Fruit fly (Drosophila melanogaster) whole organism, embryonic: ENCODE results near the gene CG34301.
A peak's percentile ranks its signal among the peaks of the same experiment; 100 is the strongest.

Experiments used
- Abd-B ChIP-seq: fragments of 200-800 bp; sonication (Bioruptor generic); optimal IDR thresholded peaks from 2 replicates; lab custom pipeline; 2018; ENCODE audit warnings: missing biosample characterization, mild to moderate bottlenecking, missing genetic modification characterization, moderate library complexity
- C15 ChIP-seq: fragments of 200-800 bp; sonication (Bioruptor generic); IDR thresholded peaks from 3 replicates; pipeline ENCODE4 v1.3.6; 2022; ENCODE audit warnings: missing biosample characterization, missing genetic modification characterization
- CG10654 ChIP-seq: fragments of 200-800 bp; sonication (Bioruptor generic); optimal IDR thresholded peaks from 2 replicates; lab custom pipeline; 2016; ENCODE audit warnings: missing biosample characterization, missing genetic modification characterization
- CG11247 ChIP-seq: fragments of 200-800 bp; sonication (Bioruptor generic); IDR thresholded peaks from 2 replicates; pipeline ENCODE4 v1.3.6; 2022; ENCODE audit warnings: missing biosample characterization, missing genetic modification characterization
- CG11560 ChIP-seq: fragments of 200-800 bp; sonication (Bioruptor generic); IDR thresholded peaks from 3 replicates; pipeline ENCODE4 v1.3.6; 2022; ENCODE audit warnings: missing biosample characterization, missing genetic modification characterization
- CG12071 ChIP-seq: fragments of 200-800 bp; sonication (Bioruptor generic); optimal IDR thresholded peaks from 3 replicates; lab custom pipeline; 2018; ENCODE audit warnings: missing biosample characterization, mild to moderate bottlenecking, missing genetic modification characterization
- CG12104 ChIP-seq: fragments of 200-800 bp; sonication (Bioruptor generic); optimal IDR thresholded peaks from 3 replicates; lab custom pipeline; 2016; ENCODE audit warnings: missing biosample characterization, missing genetic modification characterization
- CG1233 ChIP-seq: fragments of 200-800 bp; sonication (Bioruptor generic); optimal IDR thresholded peaks from 4 replicates; lab custom pipeline; 2018; ENCODE audit warnings: missing biosample characterization, mild to moderate bottlenecking, missing genetic modification characterization
- CG12744 ChIP-seq: fragments of 200-800 bp; sonication (Bioruptor generic); optimal IDR thresholded peaks from 2 replicates; lab custom pipeline; 2016; ENCODE audit warnings: missing biosample characterization, missing genetic modification characterization
- CG13123 ChIP-seq: fragments of 200-800 bp; sonication (Bioruptor generic); optimal IDR thresholded peaks from 2 replicates; lab custom pipeline; 2016; ENCODE audit warnings: missing biosample characterization, missing genetic modification characterization
- CG17186 ChIP-seq: fragments of 200-800 bp; sonication (Bioruptor generic); optimal IDR thresholded peaks from 3 replicates; lab custom pipeline; 2017; ENCODE audit warnings: missing biosample characterization, missing genetic modification reagents, missing genetic modification characterization
- CG17802 ChIP-seq: fragments of 200-800 bp; sonication (Bioruptor generic); optimal IDR thresholded peaks from 2 replicates; lab custom pipeline; 2018; ENCODE audit warnings: missing biosample characterization, mild to moderate bottlenecking, missing genetic modification characterization, moderate library complexity
- CG2116 ChIP-seq: fragments of 200-800 bp; sonication (Bioruptor generic); optimal IDR thresholded peaks from 3 replicates; lab custom pipeline; 2018; ENCODE audit warnings: missing biosample characterization, mild to moderate bottlenecking, missing genetic modification characterization
- CG2199 ChIP-seq: fragments of 200-800 bp; sonication (Bioruptor generic); IDR thresholded peaks from 3 replicates; pipeline ENCODE4 v1.3.6; 2022; ENCODE audit warnings: missing biosample characterization, missing genetic modification characterization
- CG2678 ChIP-seq: fragments of 200-800 bp; sonication (Bioruptor generic); optimal IDR thresholded peaks from 3 replicates; lab custom pipeline; 2019; ENCODE audit warnings: missing biosample characterization, mild to moderate bottlenecking, missing genetic modification characterization, moderate library complexity
- CG33213 ChIP-seq: fragments of 200-800 bp; sonication (Bioruptor generic); optimal IDR thresholded peaks from 3 replicates; lab custom pipeline; 2016; ENCODE audit warnings: missing biosample characterization, missing genetic modification characterization
- CG4854 ChIP-seq: fragments of 200-800 bp; sonication (Bioruptor generic); optimal IDR thresholded peaks from 2 replicates; lab custom pipeline; 2016; ENCODE audit warnings: missing biosample characterization, missing genetic modification characterization, inconsistent platforms
- CG6175 ChIP-seq: fragments of 200-800 bp; sonication (Bioruptor generic); IDR thresholded peaks from 3 replicates; pipeline ENCODE4 v1.3.6; 2022; ENCODE audit warnings: missing biosample characterization, missing genetic modification characterization
- CG6765 ChIP-seq: fragments of 200-800 bp; sonication (Bioruptor generic); optimal IDR thresholded peaks from 3 replicates; lab custom pipeline; 2017; ENCODE audit warnings: missing biosample characterization, mild to moderate bottlenecking, missing genetic modification characterization
- CG8359 ChIP-seq: fragments of 200-800 bp; sonication (Bioruptor generic); optimal IDR thresholded peaks from 2 replicates; lab custom pipeline; 2017; ENCODE audit warnings: missing biosample characterization, mild to moderate bottlenecking, missing genetic modification characterization, borderline replicate concordance
- CG8388 ChIP-seq: fragments of 200-800 bp; sonication (Bioruptor generic); optimal IDR thresholded peaks from 2 replicates; lab custom pipeline; 2019; ENCODE audit warnings: missing biosample characterization, mild to moderate bottlenecking, missing genetic modification characterization, moderate library complexity
- CG9932 ChIP-seq: fragments of 200-800 bp; sonication (Bioruptor generic); IDR thresholded peaks from 2 replicates; pipeline ENCODE4 v1.3.6; 2022; ENCODE audit warnings: missing biosample characterization, missing genetic modification characterization
- D19A ChIP-seq: fragments of 200-800 bp; optimal IDR thresholded peaks from 3 replicates; lab custom pipeline; 2019; ENCODE audit warnings: missing biosample characterization, mild to moderate bottlenecking, missing genetic modification characterization, moderate library complexity
- Dll ChIP-seq: fragments of 200-800 bp; sonication (Bioruptor generic); IDR thresholded peaks from 4 replicates; pipeline ENCODE4 v1.3.6; 2022; ENCODE audit warnings: missing biosample characterization, missing genetic modification characterization; ENCODE audit not compliant: partially characterized antibody
- Doc2 ChIP-seq: fragments of 200-800 bp; sonication (Bioruptor generic); IDR thresholded peaks from 2 replicates; pipeline ENCODE4 v1.3.6; 2022; ENCODE audit warnings: missing biosample characterization, missing genetic modification characterization
- Drgx ChIP-seq: fragments of 200-800 bp; sonication (Bioruptor generic); IDR thresholded peaks from 2 replicates; pipeline ENCODE4 v1.3.6; 2022; ENCODE audit warnings: missing biosample characterization, missing genetic modification characterization
- Fer1 ChIP-seq: fragments of 200-800 bp; sonication (Bioruptor generic); optimal IDR thresholded peaks from 2 replicates; lab custom pipeline; 2017; ENCODE audit warnings: missing biosample characterization, mild to moderate bottlenecking, missing genetic modification characterization
- Gsc ChIP-seq: fragments of 200-800 bp; sonication (Bioruptor generic); IDR thresholded peaks from 2 replicates; pipeline ENCODE4 v1.3.6; 2022; ENCODE audit warnings: missing biosample characterization, missing genetic modification characterization
- HLH3B ChIP-seq: fragments of 200-800 bp; sonication (Bioruptor generic); IDR thresholded peaks from 2 replicates; pipeline ENCODE4 v1.3.6; 2022; ENCODE audit warnings: missing biosample characterization, missing genetic modification characterization
- Mad ChIP-seq: fragments of 200-800 bp; sonication (Bioruptor generic); optimal IDR thresholded peaks from 2 replicates; lab custom pipeline; 2016; ENCODE audit warnings: missing biosample characterization, missing genetic modification characterization
- Meics ChIP-seq: fragments of 200-800 bp; sonication (Bioruptor generic); optimal IDR thresholded peaks from 2 replicates; lab custom pipeline; 2017; ENCODE audit warnings: missing biosample characterization, mild to moderate bottlenecking, missing genetic modification characterization
- Mrtf ChIP-seq: fragments of 200-800 bp; sonication (Bioruptor generic); IDR thresholded peaks from 3 replicates; pipeline ENCODE4 v1.3.6; 2022; ENCODE audit warnings: missing biosample characterization, missing genetic modification characterization
- NC2α ChIP-seq: fragments of 200-800 bp; sonication (Bioruptor generic); optimal IDR thresholded peaks from 2 replicates; lab custom pipeline; 2016; ENCODE audit warnings: missing biosample characterization, missing genetic modification characterization
- Spps ChIP-seq: fragments of 200-800 bp; sonication (Bioruptor generic); optimal IDR thresholded peaks from 2 replicates; lab custom pipeline; 2018; ENCODE audit warnings: missing biosample characterization, mild to moderate bottlenecking, missing genetic modification characterization
- ash1 ChIP-seq: fragments of 200-800 bp; sonication (Bioruptor generic); optimal IDR thresholded peaks from 2 replicates; lab custom pipeline; 2018; ENCODE audit warnings: missing biosample characterization, mild to moderate bottlenecking, missing genetic modification characterization
- bbx ChIP-seq: fragments of 200-800 bp; sonication (Bioruptor generic); IDR thresholded peaks from 2 replicates; pipeline ENCODE4 v1.3.6; 2022; ENCODE audit warnings: missing biosample characterization, missing genetic modification characterization; ENCODE audit not compliant: partially characterized antibody
- bigmax ChIP-seq: fragments of 200-800 bp; sonication (Bioruptor generic); optimal IDR thresholded peaks from 2 replicates; lab custom pipeline; 2018; ENCODE audit warnings: missing biosample characterization, mild to moderate bottlenecking, missing genetic modification characterization
- crc ChIP-seq: fragments of 200-800 bp; sonication (Bioruptor generic); optimal IDR thresholded peaks from 2 replicates; lab custom pipeline; 2016; ENCODE audit warnings: missing biosample characterization, missing genetic modification characterization
- emc ChIP-seq: fragments of 200-800 bp; sonication (Bioruptor generic); optimal IDR thresholded peaks from 2 replicates; lab custom pipeline; 2016; ENCODE audit warnings: missing biosample characterization, missing genetic modification characterization
- eve ChIP-seq, 2 experiments: fragments of >200 bp; optimal IDR thresholded peaks; 2 replicates each; lab custom pipeline; 2017; ENCODE audit warnings: missing biosample characterization in 2 of 2, missing genetic modification characterization in 2 of 2
- ewg ChIP-seq: fragments of 200-800 bp; sonication (Bioruptor generic); optimal IDR thresholded peaks from 3 replicates; lab custom pipeline; 2017; ENCODE audit warnings: mild to moderate bottlenecking, missing biosample characterization, missing genetic modification reagents, missing genetic modification characterization
- fd64A ChIP-seq: fragments of 200-800 bp; sonication (Bioruptor generic); optimal IDR thresholded peaks from 3 replicates; lab custom pipeline; 2018; ENCODE audit warnings: missing biosample characterization, mild to moderate bottlenecking, missing genetic modification characterization
- fu2 ChIP-seq: fragments of 200-800 bp; sonication (Bioruptor generic); optimal IDR thresholded peaks from 2 replicates; lab custom pipeline; 2016; ENCODE audit warnings: missing biosample characterization, missing genetic modification characterization
- hth ChIP-seq: fragments of >200 bp; optimal IDR thresholded peaks from 2 replicates; lab custom pipeline; 2017; ENCODE audit warnings: inconsistent platforms
- kah ChIP-seq: fragments of 200-800 bp; sonication (Bioruptor generic); optimal IDR thresholded peaks from 2 replicates; lab custom pipeline; 2018; ENCODE audit warnings: missing biosample characterization, mild to moderate bottlenecking, missing genetic modification characterization
- lab ChIP-seq: fragments of 200-800 bp; sonication (Bioruptor generic); optimal IDR thresholded peaks from 3 replicates; lab custom pipeline; 2017; ENCODE audit warnings: missing biosample characterization, missing genetic modification characterization, mild to moderate bottlenecking, moderate library complexity, missing genetic modification reagents
- lola ChIP-seq, 3 experiments: fragments of >200 bp in 2 of 3; fragments of 200-800 bp in 1 of 3; sonication (Bioruptor generic) in 1 of 3; optimal IDR thresholded peaks; 2 replicates each; lab custom pipeline; 2017 to 2019; ENCODE audit warnings: missing biosample characterization in 3 of 3, missing genetic modification characterization in 3 of 3, mild to moderate bottlenecking in 1 of 3, moderate library complexity in 1 of 3
- pan ChIP-seq, 4 experiments: fragments of >200 bp in 3 of 4; fragments of 200-800 bp in 1 of 4; sonication (Bioruptor generic) in 1 of 4; optimal IDR thresholded peaks in 3 of 4; IDR thresholded peaks in 1 of 4; 2 replicates each; pipeline versions ENCODE4 v1.3.6 to Lab custom; 2017 to 2022; ENCODE audit warnings: missing biosample characterization in 2 of 4, missing genetic modification characterization in 2 of 4, mixed read lengths in 1 of 4
- sd ChIP-seq: fragments of 200-800 bp; sonication (Bioruptor generic); optimal IDR thresholded peaks from 3 replicates; lab custom pipeline; 2018; ENCODE audit warnings: missing biosample characterization, mild to moderate bottlenecking, missing genetic modification characterization, moderate library complexity
- so ChIP-seq: fragments of 200-800 bp; sonication (Bioruptor generic); IDR thresholded peaks from 3 replicates; pipeline ENCODE4 v1.3.6; 2022; ENCODE audit warnings: missing biosample characterization, missing genetic modification characterization
- twi ChIP-seq: fragments of 200-800 bp; optimal IDR thresholded peaks from 2 replicates; lab custom pipeline; 2019; ENCODE audit warnings: missing biosample characterization, mild to moderate bottlenecking, missing genetic modification characterization, moderate library complexity

CG34301 gene

dm6 chr3R:8805388-8805852, 32.2 kb downstream of the CG34301 start, which contains the start of gene CG9839 (continued):
- no peak for TF ChIP-seq bigmax (GFP tag; lab: Kevin White, UChicago)
- TF ChIP-seq CG11560 (tag; lab: Robert Waterston, UW), result no peak
- no peak for TF ChIP-seq CG1233
- no peak for TF ChIP-seq bbx (GFP tag; lab: Robert Waterston, UW)
- TF ChIP-seq pan (optimal IDR thresholded peaks at IDR 0.05; lab: Kevin White, UChicago), result no peak
- TF ChIP-seq pan (GFP tag; optimal IDR thresholded peaks at IDR 0.05 in 1 of 2, IDR thresholded peaks at IDR 0.05 in 1 of 2), result no peak
- TF ChIP-seq CG12744 (GFP tag; lab: Kevin White, UChicago), result no peak
- no peak for TF ChIP-seq Abd-B
- no peak for TF ChIP-seq CG6175 (GFP tag; lab: Robert Waterston, UW)
- TF ChIP-seq CG17186 (GFP tag; lab: Kevin White, UChicago), result peak; percentile 98
- no peak for TF ChIP-seq emc (GFP tag; lab: Kevin White, UChicago)
- no peak for TF ChIP-seq CG12071
- TF ChIP-seq CG2678 (tag; lab: Kevin White, UChicago), result no peak
- no peak for TF ChIP-seq hth (lab: Kevin White, UChicago)
- TF ChIP-seq Fer1, result no peak
- no peak for TF ChIP-seq ash1 (GFP tag; lab: Kevin White, UChicago)
- no peak for TF ChIP-seq CG6765 (GFP tag; lab: Kevin White, UChicago)
- TF ChIP-seq Spps (tag; lab: Kevin White, UChicago), result no peak
- no peak for TF ChIP-seq Meics (GFP tag; lab: Kevin White, UChicago)
- no peak for TF ChIP-seq Doc2 (GFP tag; lab: Robert Waterston, UW)
- TF ChIP-seq fd64A, result no peak
- TF ChIP-seq CG2199 (GFP tag; lab: Robert Waterston, UW), result peak; percentile 69; the same call in 1 of the 3 replicates
- no peak for TF ChIP-seq so (GFP tag; lab: Robert Waterston, UW)
- TF ChIP-seq CG13123 (GFP tag; lab: Kevin White, UChicago), result no peak
- no peak for TF ChIP-seq CG9932 (GFP tag; lab: Robert Waterston, UW)
- no peak for TF ChIP-seq ewg (GFP tag; lab: Kevin White, UChicago)
- peak; percentile 66 for TF ChIP-seq CG8388 (GFP tag; lab: Kevin White, UChicago)
- TF ChIP-seq CG2116 (GFP tag; lab: Kevin White, UChicago), result no peak
- 0 out of 2 replicates have a peak, but pooled peaks have one; percentile 6 for TF ChIP-seq Drgx (GFP tag; lab: Robert Waterston, UW)
- TF ChIP-seq CG4854 (GFP tag; lab: Kevin White, UChicago), result no peak
- TF ChIP-seq CG10654 (GFP tag; lab: Kevin White, UChicago), result no peak
- no peak for TF ChIP-seq fu2
- no peak for TF ChIP-seq C15 (GFP tag; lab: Robert Waterston, UW)
- peak; percentile 38; the same call in 1 of the 4 replicates for TF ChIP-seq Dll
- no peak for TF ChIP-seq crc (GFP tag; lab: Kevin White, UChicago)
- no peak for TF ChIP-seq sd (tag; lab: Kevin White, UChicago)
- TF ChIP-seq CG17802 (tag; lab: Kevin White, UChicago), result no peak
- TF ChIP-seq Mrtf (GFP tag; lab: Robert Waterston, UW), result no peak
- no peak for TF ChIP-seq lab
- no peak for TF ChIP-seq NC2α (GFP tag; lab: Kevin White, UChicago)
- no peak for TF ChIP-seq D19A (tag; lab: Kevin White, UChicago)
- no peak for TF ChIP-seq CG11247 (GFP tag; lab: Robert Waterston, UW)
- no peak for TF ChIP-seq twi (tag; lab: Kevin White, UChicago)
- no peak for TF ChIP-seq CG33213
- no peak for TF ChIP-seq lola (GFP tag; optimal IDR thresholded peaks at IDR 0.05; lab: Kevin White, UChicago)
- TF ChIP-seq eve (GFP tag; optimal IDR thresholded peaks at IDR 0.05; lab: Kevin White, UChicago), result no peak
- no peak for TF ChIP-seq Mad (GFP tag; lab: Kevin White, UChicago)
- no peak for TF ChIP-seq kah (GFP tag; lab: Kevin White, UChicago)
- no peak for TF ChIP-seq HLH3B (GFP tag; lab: Robert Waterston, UW)
- no peak for TF ChIP-seq CG12104
- no peak for TF ChIP-seq CG8359 (GFP tag; lab: Kevin White, UChicago)
- no peak for TF ChIP-seq Gsc (GFP tag; lab: Robert Waterston, UW)
